Fruit fly (Drosophila melanogaster) whole organism, adult: ENCODE data around the gene Tnpo.

ENCODE experiments used
- CG11617 ChIP-seq: fragments of 200-800 bp; sonication (Bioruptor generic); optimal IDR thresholded peaks from 2 replicates; lab custom pipeline; 2017; ENCODE audit warnings: mild to moderate bottlenecking, missing biosample characterization, missing genetic modification reagents, missing genetic modification characterization
- CG12768 ChIP-seq: fragments of 200-800 bp; sonication (Bioruptor generic); optimal IDR thresholded peaks from 2 replicates; lab custom pipeline; 2017; ENCODE audit warnings: missing biosample characterization, missing genetic modification characterization, mild to moderate bottlenecking, moderate library complexity, missing genetic modification reagents
- CG33017 ChIP-seq: fragments of 200-800 bp; sonication (Bioruptor generic); optimal IDR thresholded peaks from 2 replicates; lab custom pipeline; 2018; ENCODE audit warnings: missing biosample characterization, mild to moderate bottlenecking, missing genetic modification characterization, moderate library complexity
- CG7045 ChIP-seq: fragments of 200-800 bp; sonication (Bioruptor generic); optimal IDR thresholded peaks from 2 replicates; lab custom pipeline; 2017; ENCODE audit warnings: missing biosample characterization, mild to moderate bottlenecking, missing genetic modification characterization
- Mnt ChIP-seq: fragments of 200-800 bp; sonication (Bioruptor generic); optimal IDR thresholded peaks from 2 replicates; lab custom pipeline; 2016; ENCODE audit warnings: missing biosample characterization, mild to moderate bottlenecking, missing genetic modification characterization
- ovo ChIP-seq: fragments of 200-800 bp; sonication (Bioruptor generic); optimal IDR thresholded peaks from 2 replicates; lab custom pipeline; 2016; ENCODE audit warnings: missing biosample characterization, missing genetic modification characterization
- tj ChIP-seq: fragments of 200-800 bp; sonication (Bioruptor generic); optimal IDR thresholded peaks from 3 replicates; lab custom pipeline; 2017; ENCODE audit warnings: missing biosample characterization, mild to moderate bottlenecking, missing genetic modification characterization, moderate library complexity
- toe ChIP-seq: fragments of 200-800 bp; sonication (Bioruptor generic); optimal IDR thresholded peaks from 2 replicates; lab custom pipeline; 2016; ENCODE audit warnings: missing biosample characterization, missing genetic modification characterization

DNA sequence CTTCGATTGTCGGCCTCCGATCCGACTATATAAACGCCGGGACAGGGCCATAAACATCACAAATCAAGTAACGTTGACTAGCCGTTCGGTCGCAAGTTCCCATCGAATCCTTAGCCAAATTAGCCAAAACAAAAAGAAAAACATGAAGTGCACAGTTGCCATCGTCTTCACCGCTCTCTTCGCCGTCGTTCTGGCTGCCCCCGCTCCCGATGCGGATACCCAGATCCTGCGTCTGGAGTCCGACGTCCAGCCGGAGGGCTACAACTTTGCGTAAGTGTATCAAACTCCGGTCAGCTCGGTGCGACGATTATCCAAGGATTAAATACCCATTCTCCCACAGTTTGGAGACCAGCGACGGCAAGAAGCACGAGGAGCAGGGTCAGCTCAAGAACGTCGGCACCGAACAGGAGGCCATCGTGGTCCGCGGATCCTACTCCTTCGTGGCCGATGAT is 48.5 kb upstream of the Tnpo start, which contains the start of gene Lcp65Ac:
- TF ChIP-seq toe (GFP tag; lab: Kevin White, UChicago), result no peak
- no peak for TF ChIP-seq tj
- TF ChIP-seq CG12768 (GFP tag; lab: Kevin White, UChicago), result no peak
- TF ChIP-seq ovo (GFP tag; lab: Kevin White, UChicago), result no peak
- no peak for TF ChIP-seq CG11617 (GFP tag; lab: Kevin White, UChicago)
- no peak for TF ChIP-seq CG7045 (GFP tag; lab: Kevin White, UChicago)
- TF ChIP-seq Mnt (GFP tag; lab: Kevin White, UChicago), result no peak
- no peak for TF ChIP-seq CG33017
